Worm (Caenorhabditis elegans) whole organism, young adult: Measurements from ENCODE around the gene Y110A2AL.7.

Source experiments
- F23B12.7 ChIP-seq: sonication (generic microtip); optimal IDR thresholded peaks from 2 replicates; lab custom pipeline; 2017; ENCODE audit warnings: missing genetic modification characterization, mild to moderate bottlenecking, missing compliant biosample characterization, antibody characterized with exemption, moderate library complexity; ENCODE audit not compliant: insufficient read depth
- F55B11.4 ChIP-seq: sonication (generic microtip); optimal IDR thresholded peaks from 2 replicates; lab custom pipeline; 2016; ENCODE audit warnings: missing compliant biosample characterization, missing genetic modification characterization, borderline replicate concordance; ENCODE audit not compliant: insufficient read depth
- ama-1 ChIP-seq, 3 experiments: fragments of 150-350 bp in 1 of 3; sonication (generic microtip) in 2 of 3; optimal IDR thresholded peaks; 2 replicates each; lab custom pipeline; 2014 to 2018; ENCODE audit warnings: missing biosample characterization in 2 of 3, missing genetic modification characterization in 2 of 3, missing genetic modification reagents in 2 of 3
- ceh-100 ChIP-seq: fragments of 200-800 bp; sonication (Bioruptor generic); IDR thresholded peaks from 2 replicates; pipeline ENCODE4 v1.3.6; 2022; ENCODE audit warnings: missing genetic modification reagents, missing genetic modification characterization, missing compliant biosample characterization
- dpl-1 ChIP-seq: fragments of 150-350 bp; optimal IDR thresholded peaks from 2 replicates; lab custom pipeline; 2014; ENCODE audit warnings: missing biosample characterization, missing genetic modification reagents, missing genetic modification characterization
- him-1 ChIP-seq: sonication (generic microtip); optimal IDR thresholded peaks from 2 replicates; lab custom pipeline; 2016; ENCODE audit warnings: missing genotype, missing genetic modification reagents, missing genetic modification characterization, missing compliant biosample characterization
- nfya-1 ChIP-seq: sonication (generic microtip); optimal IDR thresholded peaks from 2 replicates; lab custom pipeline; 2017; ENCODE audit warnings: antibody characterized with exemption, missing compliant biosample characterization, missing genetic modification characterization, borderline replicate concordance; ENCODE audit not compliant: insufficient read depth
- snpc-4 ChIP-seq, 5 experiments: fragments of 150-350 bp in 1 of 5; sonication (generic microtip) in 4 of 5; optimal IDR thresholded peaks; 2 replicates each; lab custom pipeline; 2014 to 2018; ENCODE audit warnings: missing genetic modification characterization in 5 of 5, missing biosample characterization in 3 of 5, antibody characterized with exemption in 2 of 5, mild to moderate bottlenecking in 2 of 5, missing compliant biosample characterization in 2 of 5, missing genotype in 2 of 5, moderate library complexity in 2 of 5, missing genetic modification reagents in 1 of 5
- unc-130 ChIP-seq: sonication (generic microtip); optimal IDR thresholded peaks from 2 replicates; lab custom pipeline; 2016; ENCODE audit warnings: missing genetic modification reagents, missing genetic modification characterization, missing compliant biosample characterization
- ztf-18 ChIP-seq: sonication (generic microtip); optimal IDR thresholded peaks from 2 replicates; lab custom pipeline; 2016; ENCODE audit warnings: missing genotype, mild to moderate bottlenecking, missing genetic modification characterization, missing compliant biosample characterization

DNA sequence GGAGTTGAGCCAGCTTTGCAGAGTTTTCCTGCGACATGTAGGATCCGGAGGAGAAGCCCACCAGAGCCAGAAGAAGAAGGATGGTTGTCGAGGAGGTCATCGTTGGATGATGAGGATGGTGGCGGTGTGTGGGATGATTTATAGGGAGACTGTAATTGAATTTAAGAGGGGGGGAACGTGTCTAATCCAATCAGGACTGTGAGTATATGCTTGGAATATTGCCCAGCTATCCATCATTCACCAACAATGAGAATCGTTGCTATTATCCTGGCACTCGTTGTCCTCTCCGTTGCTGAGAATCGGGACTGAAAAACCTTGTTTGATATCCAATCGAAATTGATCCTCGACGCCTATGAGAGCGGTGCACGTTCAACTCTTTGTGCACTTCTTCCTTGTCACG is 16.9 kb downstream of the Y110A2AL.7 start, which contains the start of gene K12H6.5:
- TF ChIP-seq dpl-1 = no peak
- no peak for TF ChIP-seq nfya-1 (tag; lab: Kevin White, UChicago)
- no peak for TF ChIP-seq ama-1 (optimal IDR thresholded peaks at IDR 0.05; lab: Kevin White, UChicago)
- no peak for TF ChIP-seq ama-1 (GFP tag; optimal IDR thresholded peaks at IDR 0.05; lab: Kevin White, UChicago)
- no peak for TF ChIP-seq F23B12.7 (tag; lab: Kevin White, UChicago)
- TF ChIP-seq unc-130 = no peak
- no peak for TF ChIP-seq ztf-18
- TF ChIP-seq him-1 = no peak
- TF ChIP-seq snpc-4 (GFP tag; optimal IDR thresholded peaks at IDR 0.05; lab: Kevin White, UChicago) = no peak
- TF ChIP-seq snpc-4 (tag; optimal IDR thresholded peaks at IDR 0.05; lab: Kevin White, UChicago) = no peak
- no peak for TF ChIP-seq ceh-100 (GFP tag; lab: Robert Waterston, UW)
- no peak for TF ChIP-seq F55B11.4 (tag; lab: Kevin White, UChicago)
